Worm (Caenorhabditis elegans): ENCODE results near the gene ZK1058.3.

ce11 chrIII:3872978-3873377 is 45.7 kb upstream of the ZK1058.3 start:
- TF ChIP-seq ttx-3 (tag; optimal IDR thresholded peaks at IDR 0.05) (no peak), ahr-1 (tag; optimal IDR thresholded peaks at IDR 0.05) (no peak), ets-4 (tag; optimal IDR thresholded peaks at IDR 0.05) (no peak), pros-1 (tag; optimal IDR thresholded peaks at IDR 0.05) (no peak), hlh-30 (tag; optimal IDR thresholded peaks at IDR 0.05; ENCODE audit: insufficient read depth) (no peak), pha-4 (tag; optimal IDR thresholded peaks at IDR 0.05) (no peak), che-1 (tag; optimal IDR thresholded peaks at IDR 0.05) (no peak), lin-11 (tag; optimal IDR thresholded peaks at IDR 0.05) (no peak), nhr-11 (tag; optimal IDR thresholded peaks at IDR 0.05) (no peak), unc-42 (tag; optimal IDR thresholded peaks at IDR 0.05) (no peak), unc-3 (GFP tag; conservative IDR thresholded peaks at IDR 0.05) (no peak), unc-3 (tag; optimal IDR thresholded peaks at IDR 0.05) (no peak), hlh-8 (tag; optimal IDR thresholded peaks at IDR 0.05) (no peak), ceh-48 (tag; optimal IDR thresholded peaks at IDR 0.05) (no peak), pha-2 (tag; optimal IDR thresholded peaks at IDR 0.05) (no peak)
